Fruit fly (Drosophila melanogaster): ENCODE results near the gene Zip71B.

dm6 chr3L:15040329-15040886, 48.3 kb downstream of the Zip71B start:
- TF ChIP-seq CG8478 (optimal IDR thresholded peaks at IDR 0.05) (no peak), CTCF (optimal IDR thresholded peaks at IDR 0.05) (no peak)
